Worm (Caenorhabditis elegans): ENCODE data around the gene Y57G11A.5.

ce11 chrIV:14491135-14491534 lies 21.2 kb downstream of the Y57G11A.5 start:
- TF ChIP-seq lsy-2 (tag; optimal IDR thresholded peaks at IDR 0.05) (no peak), R02D3.7 (tag; optimal IDR thresholded peaks at IDR 0.05) (no peak), nhr-77 (tag; optimal IDR thresholded peaks at IDR 0.05) (no peak), zag-1 (tag; optimal IDR thresholded peaks at IDR 0.05) (no peak), nhr-10 (tag; optimal IDR thresholded peaks at IDR 0.05) (no peak), unc-62 (GFP tag; optimal IDR thresholded peaks at IDR 0.05 in 1 of 2) (no peak), unc-62 (tag; optimal IDR thresholded peaks at IDR 0.05) (no peak), madf-5 (GFP tag; IDR thresholded peaks at IDR 0.05) (no peak)

Measured in whole organism, L4 larva.